Fruit fly (Drosophila melanogaster) whole organism, wandering third instar larva: Measurements from ENCODE around the gene CG6761.

Experiments used
- Abd-B ChIP-seq: fragments of >200 bp; optimal IDR thresholded peaks from 2 replicates; lab custom pipeline; 2017; ENCODE audit warnings: missing biosample characterization, missing genetic modification characterization
- CG32264 ChIP-seq: fragments of 200-800 bp; sonication (Bioruptor generic); optimal IDR thresholded peaks from 2 replicates; lab custom pipeline; 2016; ENCODE audit warnings: missing biosample characterization, missing genetic modification characterization
- CG9705 ChIP-seq: fragments of 200-800 bp; sonication (Bioruptor generic); optimal IDR thresholded peaks from 2 replicates; lab custom pipeline; 2018; ENCODE audit warnings: missing biosample characterization, mild to moderate bottlenecking, missing genetic modification characterization
- CrebA ChIP-seq: fragments of 200-800 bp; sonication (Bioruptor generic); optimal IDR thresholded peaks from 2 replicates; lab custom pipeline; 2016; ENCODE audit warnings: missing biosample characterization, mild to moderate bottlenecking, missing genetic modification characterization, borderline replicate concordance
- HLH106 ChIP-seq: fragments of 200-800 bp; optimal IDR thresholded peaks from 3 replicates; lab custom pipeline; 2019; ENCODE audit warnings: missing biosample characterization, mild to moderate bottlenecking, missing genetic modification characterization, moderate library complexity
- Hnf4 ChIP-seq: fragments of 200-800 bp; sonication (Bioruptor generic); optimal IDR thresholded peaks from 2 replicates; lab custom pipeline; 2016; ENCODE audit warnings: missing biosample characterization, mild to moderate bottlenecking, missing genetic modification characterization
- Hr78 ChIP-seq: fragments of >200 bp; optimal IDR thresholded peaks from 2 replicates; lab custom pipeline; 2017; ENCODE audit warnings: missing biosample characterization, missing genetic modification characterization
- Hr83 ChIP-seq: fragments of 200-300 bp; sonication (Bioruptor generic); optimal IDR thresholded peaks from 2 replicates; lab custom pipeline; 2016; ENCODE audit warnings: missing biosample characterization, mild to moderate bottlenecking, missing genetic modification characterization, moderate library complexity; ENCODE audit not compliant: poor library complexity, severe bottlenecking
- Mio ChIP-seq: sonication (Bioruptor generic); optimal IDR thresholded peaks from 2 replicates; lab custom pipeline; 2016; ENCODE audit warnings: missing biosample characterization, missing genetic modification characterization
- Myc ChIP-seq: fragments of >200 bp; optimal IDR thresholded peaks from 2 replicates; lab custom pipeline; 2017
- N ChIP-seq: fragments of >200 bp; optimal IDR thresholded peaks from 2 replicates; lab custom pipeline; 2018; ENCODE audit warnings: missing biosample characterization, missing external identifiers, missing genetic modification characterization
- OdsH ChIP-seq: fragments of 200-800 bp; sonication (Bioruptor generic); optimal IDR thresholded peaks from 2 replicates; lab custom pipeline; 2016; ENCODE audit warnings: missing biosample characterization, mild to moderate bottlenecking, missing genetic modification characterization
- Rel ChIP-seq, 2 experiments: fragments of 200-800 bp; sonication (Bioruptor generic) in 1 of 2; optimal IDR thresholded peaks; 2 replicates in 1 of 2; 3 replicates in 1 of 2; lab custom pipeline; 2016 to 2019; ENCODE audit warnings: mild to moderate bottlenecking in 2 of 2, missing biosample characterization in 2 of 2, missing genetic modification characterization in 2 of 2, moderate library complexity in 1 of 2
- Sp1 ChIP-seq: fragments of 200-800 bp; sonication (Bioruptor generic); optimal IDR thresholded peaks from 3 replicates; lab custom pipeline; 2019; ENCODE audit warnings: missing biosample characterization, mild to moderate bottlenecking, missing genetic modification characterization, moderate library complexity
- Vsx2 ChIP-seq: fragments of 200-300, 225-300 bp; sonication (Bioruptor generic); optimal IDR thresholded peaks from 2 replicates; lab custom pipeline; 2018; ENCODE audit warnings: missing biosample characterization, missing genetic modification characterization; ENCODE audit not compliant: partially characterized antibody
- br ChIP-seq: fragments of 200-800 bp; sonication (Bioruptor generic); optimal IDR thresholded peaks from 2 replicates; lab custom pipeline; 2016; ENCODE audit warnings: missing biosample characterization, missing genetic modification characterization
- brk ChIP-seq: fragments of 200-800 bp; sonication (Bioruptor generic); optimal IDR thresholded peaks from 2 replicates; lab custom pipeline; 2016; ENCODE audit warnings: missing biosample characterization, mild to moderate bottlenecking, missing genetic modification characterization
- dl ChIP-seq, 2 experiments: fragments of 175-275, 200-275 bp in 1 of 2; fragments of 200-275 bp in 1 of 2; sonication (Bioruptor generic); optimal IDR thresholded peaks; lab custom pipeline; 2018; ENCODE audit warnings: mild to moderate bottlenecking in 2 of 2, missing biosample characterization in 2 of 2, missing genetic modification characterization in 2 of 2, moderate library complexity in 2 of 2; ENCODE audit not compliant: partially characterized antibody in 2 of 2, insufficient read depth in 1 of 2
- dmrt93B ChIP-seq: fragments of 200-800 bp; sonication (Bioruptor generic); optimal IDR thresholded peaks from 2 replicates; lab custom pipeline; 2018; ENCODE audit warnings: missing biosample characterization, mild to moderate bottlenecking, missing genetic modification characterization
- dsf ChIP-seq: sonication (Bioruptor generic); optimal IDR thresholded peaks from 2 replicates; lab custom pipeline; 2016; ENCODE audit warnings: missing biosample characterization, missing genetic modification characterization, borderline replicate concordance
- ey ChIP-seq: fragments of 200-800 bp; sonication (Bioruptor generic); optimal IDR thresholded peaks from 2 replicates; lab custom pipeline; 2016; ENCODE audit warnings: missing biosample characterization, missing genetic modification characterization
- foxo ChIP-seq, 2 experiments: fragments of 200-800 bp; sonication (Bioruptor generic); optimal IDR thresholded peaks; 2 replicates in 1 of 2; 3 replicates in 1 of 2; lab custom pipeline; 2016 to 2017; ENCODE audit warnings: missing biosample characterization in 2 of 2, missing genetic modification characterization in 2 of 2
- fru ChIP-seq: fragments of 200-800 bp; sonication (Bioruptor generic); optimal IDR thresholded peaks from 3 replicates; lab custom pipeline; 2016; ENCODE audit warnings: missing biosample characterization, mild to moderate bottlenecking, missing genetic modification characterization
- h ChIP-seq: fragments of 200-800 bp; sonication (Bioruptor generic); optimal IDR thresholded peaks from 3 replicates; lab custom pipeline; 2016; ENCODE audit warnings: missing biosample characterization, mild to moderate bottlenecking, missing genetic modification characterization
- jim ChIP-seq: fragments of 175-275, 200-325 bp; sonication (Bioruptor generic); optimal IDR thresholded peaks from 2 replicates; lab custom pipeline; 2016; ENCODE audit warnings: missing biosample characterization, mild to moderate bottlenecking, missing genetic modification characterization
- lola ChIP-seq: fragments of >200 bp; optimal IDR thresholded peaks from 2 replicates; lab custom pipeline; 2017; ENCODE audit warnings: missing biosample characterization, missing genetic modification characterization
- psq ChIP-seq: fragments of 200-800 bp; sonication (Bioruptor generic); optimal IDR thresholded peaks from 3 replicates; lab custom pipeline; 2017; ENCODE audit warnings: missing biosample characterization, mild to moderate bottlenecking, missing genetic modification characterization, moderate library complexity
- rgr ChIP-seq: fragments of 200-800 bp; sonication (Bioruptor generic); optimal IDR thresholded peaks from 3 replicates; lab custom pipeline; 2016; ENCODE audit warnings: missing biosample characterization, mild to moderate bottlenecking, missing genetic modification characterization
- sage ChIP-seq: fragments of 200-800 bp; sonication (Bioruptor generic); optimal IDR thresholded peaks from 2 replicates; lab custom pipeline; 2016; ENCODE audit warnings: missing biosample characterization, mild to moderate bottlenecking, missing genetic modification characterization
- sv ChIP-seq: fragments of 200-800 bp; sonication (Bioruptor generic); optimal IDR thresholded peaks from 3 replicates; lab custom pipeline; 2016; ENCODE audit warnings: missing biosample characterization, missing genetic modification characterization
- tai ChIP-seq: sonication (Bioruptor generic); optimal IDR thresholded peaks from 2 replicates; lab custom pipeline; 2016; ENCODE audit warnings: missing biosample characterization, missing genetic modification characterization
- usp ChIP-seq: fragments of >200 bp; optimal IDR thresholded peaks from 2 replicates; lab custom pipeline; 2017; ENCODE audit warnings: missing biosample characterization, missing genetic modification characterization
- woc ChIP-seq: sonication (Bioruptor generic); optimal IDR thresholded peaks from 2 replicates; lab custom pipeline; 2016; ENCODE audit warnings: missing biosample characterization, mild to moderate bottlenecking, missing genetic modification characterization

The CG6761 gene

DNA sequence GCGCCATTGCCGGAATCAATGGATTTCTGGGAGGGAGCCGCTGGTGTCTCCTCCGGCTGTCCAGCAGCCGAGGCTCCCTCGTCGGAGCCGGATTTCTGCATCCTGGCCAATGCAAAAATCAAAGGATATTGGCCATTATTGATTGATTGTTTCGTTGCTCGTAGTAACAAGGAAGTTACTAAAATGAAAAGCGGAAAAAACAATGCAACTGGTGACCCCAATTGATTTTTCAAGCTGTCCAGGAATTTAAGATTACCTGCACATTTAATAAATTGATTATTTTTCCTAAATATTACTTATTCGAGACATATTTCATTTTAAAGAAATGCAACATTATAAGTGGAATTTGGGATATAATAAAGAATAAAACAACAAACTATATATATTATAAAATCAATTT lies at the start of gene CG6761:
Gene CG6761, minus strand, starts transcription at position 101 of the 400 bp plus-strand sequence.
- TF ChIP-seq dl (GFP tag; optimal IDR thresholded peaks at IDR 0.05; lab: Kevin White, UChicago; ENCODE audit: insufficient read depth in 1 of 2, partially characterized antibody in 2 of 2), result no peak

DNA sequence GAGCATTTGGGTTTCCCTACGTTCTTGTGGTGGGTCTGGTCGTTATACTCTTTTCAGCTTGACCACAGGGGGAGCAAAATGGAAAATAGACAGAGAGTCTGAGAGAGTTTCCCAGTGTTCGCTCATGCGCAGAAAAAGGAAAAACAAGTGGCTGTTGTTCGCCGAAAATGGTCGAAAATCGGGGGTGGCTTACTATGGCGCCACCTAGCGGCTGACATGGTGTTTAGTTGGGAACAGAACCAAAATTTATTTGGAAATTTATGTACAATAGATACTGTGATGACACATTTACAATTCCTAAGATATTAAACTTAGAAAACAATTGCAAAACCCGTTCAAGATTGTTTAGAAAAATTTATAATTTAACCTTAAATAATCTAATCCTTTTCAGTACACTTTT lies 48.2 kb upstream of the CG6761 start:
- TF ChIP-seq Vsx2 (GFP tag; lab: Kevin White, UChicago) (no peak), psq (GFP tag; lab: Kevin White, UChicago) (no peak), woc (GFP tag; lab: Kevin White, UChicago) (no peak), Myc (lab: Kevin White, UChicago) (peak; percentile 34)

DNA sequence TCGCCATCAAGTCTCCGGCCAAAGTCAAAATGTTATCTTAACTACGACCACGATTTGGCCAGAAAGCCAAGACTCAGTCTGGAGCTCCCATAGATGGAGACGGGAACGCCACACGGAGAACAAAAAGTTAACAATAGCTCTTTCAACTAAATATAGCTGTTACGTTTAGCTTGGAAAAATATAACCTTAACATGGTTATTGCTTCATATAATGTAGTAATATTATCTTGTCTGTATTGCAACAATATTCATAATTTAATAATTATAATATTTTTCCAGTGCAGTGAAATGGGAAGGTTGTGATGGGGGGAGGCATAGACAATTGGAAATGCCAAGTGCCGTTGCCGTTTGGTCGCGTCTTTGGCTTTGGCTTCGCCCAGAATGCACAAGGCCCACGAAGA lies 42.0 kb upstream of the CG6761 start:
- TF ChIP-seq woc (GFP tag; lab: Kevin White, UChicago) (no peak), ey (GFP tag; lab: Kevin White, UChicago) (no peak), CrebA (GFP tag; lab: Kevin White, UChicago) (no peak), tai (GFP tag; lab: Kevin White, UChicago) (no peak), dmrt93B (GFP tag; lab: Kevin White, UChicago) (no peak), Vsx2 (GFP tag; lab: Kevin White, UChicago) (no peak), br (GFP tag; lab: Kevin White, UChicago) (no peak), Hr78 (GFP tag; lab: Kevin White, UChicago) (no peak), Myc (lab: Kevin White, UChicago) (no peak), brk (no peak), CG9705 (GFP tag; lab: Kevin White, UChicago) (no peak), sv (GFP tag; lab: Kevin White, UChicago) (no peak)

DNA sequence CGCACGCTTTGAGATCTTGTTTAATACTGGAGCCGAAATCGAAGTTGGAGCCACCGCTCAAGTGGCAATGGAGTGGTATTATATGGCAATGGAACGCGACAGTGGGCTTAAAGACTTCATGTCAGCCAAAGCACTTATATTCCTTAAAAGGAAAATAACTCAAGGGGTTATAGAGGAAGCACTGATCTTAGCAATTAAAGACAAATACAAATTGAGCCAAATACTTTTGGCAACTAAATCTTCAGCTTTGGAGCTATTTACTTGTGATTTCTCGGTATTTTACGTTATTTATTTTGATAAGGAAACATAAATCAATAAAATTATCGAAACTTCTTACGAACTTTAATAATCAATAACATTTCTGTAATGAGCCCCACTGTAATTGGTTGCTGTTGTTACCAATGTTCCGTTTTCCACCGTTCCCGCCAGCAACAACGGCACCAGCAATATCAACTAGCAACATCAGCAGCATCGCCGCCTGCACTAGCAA lies 40.7 kb upstream of the CG6761 start:
- TF ChIP-seq Hnf4 (peak; percentile 75), psq (GFP tag; lab: Kevin White, UChicago) (peak; percentile 76), br (GFP tag; lab: Kevin White, UChicago) (peak; percentile 83), dsf (GFP tag; lab: Kevin White, UChicago) (no peak), CrebA (GFP tag; lab: Kevin White, UChicago) (peak; percentile 7), CG9705 (GFP tag; lab: Kevin White, UChicago) (peak; percentile 94), jim (GFP tag; lab: Kevin White, UChicago) (no peak), dl (GFP tag; optimal IDR thresholded peaks at IDR 0.05; lab: Kevin White, UChicago; ENCODE audit: insufficient read depth in 1 of 2, partially characterized antibody in 2 of 2) (no peak), OdsH (GFP tag; lab: Kevin White, UChicago) (peak; percentile 79), Abd-B (GFP tag; lab: Kevin White, UChicago) (no peak), foxo (GFP tag; optimal IDR thresholded peaks at IDR 0.05; lab: Kevin White, UChicago) (peak; percentile 60 to 88), rgr (GFP tag; lab: Kevin White, UChicago) (peak; percentile 65), sv (GFP tag; lab: Kevin White, UChicago) (peak; percentile 65), Mio (GFP tag; lab: Kevin White, UChicago) (no peak), h (GFP tag; lab: Kevin White, UChicago) (peak; percentile 87), brk (no peak), woc (GFP tag; lab: Kevin White, UChicago) (peak; percentile 90), N (no peak), sage (GFP tag; lab: Kevin White, UChicago) (peak; percentile 90), lola (GFP tag; lab: Kevin White, UChicago) (no peak), Sp1 (GFP tag; lab: Kevin White, UChicago) (peak; percentile 87), dmrt93B (GFP tag; lab: Kevin White, UChicago) (peak; percentile 92), Hr83 (peak; percentile 13), Myc (lab: Kevin White, UChicago) (no peak), HLH106 (tag; lab: Kevin White, UChicago) (peak; percentile 96), CG32264 (GFP tag; lab: Kevin White, UChicago) (peak; percentile 79), Rel (GFP tag; optimal IDR thresholded peaks at IDR 0.05; lab: Kevin White, UChicago) (peak; percentile 41), Rel (tag; optimal IDR thresholded peaks at IDR 0.05; lab: Kevin White, UChicago) (peak; percentile 53), ey (GFP tag; lab: Kevin White, UChicago) (peak; percentile 81), fru (GFP tag; lab: Kevin White, UChicago) (peak; percentile 88), usp (no peak)
